Worm (Caenorhabditis elegans) whole organism, L3 larva: Measurements from ENCODE around the gene K09E2.3.

Experiments
- R02D3.7 ChIP-seq: fragments of 150-350 bp; optimal IDR thresholded peaks from 2 replicates; lab custom pipeline; 2014; ENCODE audit warnings: missing biosample characterization, missing genetic modification characterization
- aly-2 ChIP-seq: fragments of 150-350 bp; optimal IDR thresholded peaks from 2 replicates; lab custom pipeline; 2014; ENCODE audit warnings: missing biosample characterization, missing genetic modification characterization
- ama-1 ChIP-seq: fragments of 150-350 bp; optimal IDR thresholded peaks from 2 replicates; lab custom pipeline; 2018
- ceh-28 ChIP-seq: fragments of 150-350 bp; optimal IDR thresholded peaks from 2 replicates; lab custom pipeline; 2014; ENCODE audit warnings: missing biosample characterization, missing genetic modification reagents, missing genetic modification characterization
- egl-27 ChIP-seq: sonication (generic microtip); optimal IDR thresholded peaks from 4 replicates; lab custom pipeline; 2017; ENCODE audit warnings: missing biosample characterization, missing genetic modification reagents, missing genetic modification characterization
- lin-39 ChIP-seq: fragments of 150-350 bp; optimal IDR thresholded peaks from 2 replicates; lab custom pipeline; 2018; ENCODE audit warnings: missing biosample characterization, missing genetic modification reagents, missing genetic modification characterization
- nhr-25 ChIP-seq: sonication (generic microtip); optimal IDR thresholded peaks from 2 replicates; lab custom pipeline; 2017; ENCODE audit warnings: missing biosample characterization, missing genetic modification characterization
- nhr-28 ChIP-seq: fragments of 150-350 bp; optimal IDR thresholded peaks from 2 replicates; lab custom pipeline; 2014; ENCODE audit warnings: missing biosample characterization, missing genetic modification characterization
- sea-2 ChIP-seq: fragments of 150-350 bp; sonication (generic microtip); optimal IDR thresholded peaks from 4 replicates; lab custom pipeline; 2014; ENCODE audit warnings: missing biosample characterization, missing genetic modification reagents, missing genetic modification characterization
- snpc-4 ChIP-seq: fragments of 150-350 bp; optimal IDR thresholded peaks from 2 replicates; lab custom pipeline; 2014; ENCODE audit warnings: missing biosample characterization, missing genetic modification characterization
- unc-39 ChIP-seq: sonication (generic microtip); optimal IDR thresholded peaks from 4 replicates; lab custom pipeline; 2017; ENCODE audit warnings: missing biosample characterization, missing genetic modification characterization
- unc-62 ChIP-seq: fragments of 150-350 bp; sonication (generic microtip); optimal IDR thresholded peaks from 4 replicates; lab custom pipeline; 2014; ENCODE audit warnings: missing biosample characterization, missing genetic modification reagents, missing genetic modification characterization
- zag-1 ChIP-seq: fragments of 150-350 bp; optimal IDR thresholded peaks from 2 replicates; lab custom pipeline; 2014; ENCODE audit warnings: missing biosample characterization, missing genetic modification characterization
- ztf-11 ChIP-seq: fragments of 150-350 bp; optimal IDR thresholded peaks from 2 replicates; lab custom pipeline; 2014; ENCODE audit warnings: missing biosample characterization, missing genetic modification characterization

- TF ChIP-seq unc-62 (GFP tag; lab: Kevin White, UChicago) (no peak), unc-39 (no peak), snpc-4 (tag; lab: Kevin White, UChicago) (no peak), ztf-11 (tag; lab: Kevin White, UChicago) (no peak), ceh-28 (tag; lab: Kevin White, UChicago) (no peak), nhr-25 (no peak), zag-1 (tag; lab: Kevin White, UChicago) (no peak), aly-2 (tag; lab: Kevin White, UChicago) (no peak), sea-2 (GFP tag; lab: Kevin White, UChicago) (no peak), lin-39 (tag; lab: Kevin White, UChicago) (no peak), ama-1 (lab: Kevin White, UChicago) (no peak), nhr-28 (tag; lab: Kevin White, UChicago) (no peak), egl-27 (no peak), R02D3.7 (tag; lab: Kevin White, UChicago) (no peak)
Observed at ce11 chrX:8646287-8646686, 26.6 kb upstream of the K09E2.3 start.
